Fruit fly (Drosophila melanogaster): ENCODE results near the gene CG32112.

The CG32112 gene

dm6 chr3L:12701335-12701734 is 40.2 kb upstream of the CG32112 start (continued):
- TF ChIP-seq Hsf (GFP tag; optimal IDR thresholded peaks at IDR 0.05) (no peak), dmrt11E (tag; optimal IDR thresholded peaks at IDR 0.05) (peak; percentile 33), tap (tag; optimal IDR thresholded peaks at IDR 0.05) (no peak), fd64A (GFP tag; optimal IDR thresholded peaks at IDR 0.05) (no peak), bcd (GFP tag; optimal IDR thresholded peaks at IDR 0.05) (no peak), Lhr (GFP tag; optimal IDR thresholded peaks at IDR 0.05) (no peak), CG10267 (tag; optimal IDR thresholded peaks at IDR 0.05) (no peak), gem (tag; optimal IDR thresholded peaks at IDR 0.05) (peak; percentile 28), CG13894 (tag; optimal IDR thresholded peaks at IDR 0.05) (no peak), nmo (GFP tag; optimal IDR thresholded peaks at IDR 0.05) (peak; percentile 27), NFAT (GFP tag; IDR thresholded peaks at IDR 0.05) (no peak), zen (tag; optimal IDR thresholded peaks at IDR 0.05) (no peak), D19A (tag; optimal IDR thresholded peaks at IDR 0.05) (no peak), sc (optimal IDR thresholded peaks at IDR 0.05) (no peak), sc (GFP tag; optimal IDR thresholded peaks at IDR 0.05) (no peak), CG12391 (tag; optimal IDR thresholded peaks at IDR 0.05) (peak; percentile 29), CG34422 (GFP tag; IDR thresholded peaks at IDR 0.05) (no peak), CG10654 (GFP tag; optimal IDR thresholded peaks at IDR 0.05) (no peak), CG18262 (tag; optimal IDR thresholded peaks at IDR 0.05) (peak; percentile 39), CG10543 (GFP tag; optimal IDR thresholded peaks at IDR 0.05) (no peak), nerfin-2 (GFP tag; IDR thresholded peaks at IDR 0.05; ENCODE audit: partially characterized antibody) (no peak), CG7372 (GFP tag; IDR thresholded peaks at IDR 0.05) (no peak), Sox102F (GFP tag; optimal IDR thresholded peaks at IDR 0.05) (peak; percentile 10), CG14441 (GFP tag; IDR thresholded peaks at IDR 0.05) (no peak), CG15514 (GFP tag; optimal IDR thresholded peaks at IDR 0.05) (no peak), row (GFP tag; IDR thresholded peaks at IDR 0.05) (peak; percentile 25; the same call in 1 of the 3 replicates), CG4730 (GFP tag; IDR thresholded peaks at IDR 0.05) (no peak), abd-A (tag; optimal IDR thresholded peaks at IDR 0.05) (no peak), tll (GFP tag; optimal IDR thresholded peaks at IDR 0.05) (no peak), seq (GFP tag; IDR thresholded peaks at IDR 0.05) (no peak), CG8388 (GFP tag; optimal IDR thresholded peaks at IDR 0.05) (no peak), Abd-B (GFP tag; optimal IDR thresholded peaks at IDR 0.05) (no peak), Xbp1 (GFP tag; optimal IDR thresholded peaks at IDR 0.05) (peak; percentile 3), CG7839 (tag; optimal IDR thresholded peaks at IDR 0.05) (peak; percentile 0), z (GFP tag; IDR thresholded peaks at IDR 0.05) (no peak), CG10209 (GFP tag; optimal IDR thresholded peaks at IDR 0.05) (no peak), CG3726 (GFP tag; IDR thresholded peaks at IDR 0.05) (no peak), Bteb2 (GFP tag; optimal IDR thresholded peaks at IDR 0.05) (no peak), Ada2b (GFP tag; IDR thresholded peaks at IDR 0.05) (no peak), unpg (GFP tag; optimal IDR thresholded peaks at IDR 0.05) (no peak), onecut (GFP tag; IDR thresholded peaks at IDR 0.05) (no peak), Sry-δ (GFP tag; optimal IDR thresholded peaks at IDR 0.05) (no peak), sens (GFP tag) (peak; percentile 17), CG3847 (GFP tag; IDR thresholded peaks at IDR 0.05) (no peak), lola (GFP tag; optimal IDR thresholded peaks at IDR 0.05) (peak in 1 of 3 experiments; percentile 12), Eip74EF (GFP tag; optimal IDR thresholded peaks at IDR 0.05) (no peak), ato (GFP tag; IDR thresholded peaks at IDR 0.05; ENCODE audit: partially characterized antibody) (no peak), lmd (GFP tag; IDR thresholded peaks at IDR 0.05) (no peak), CG8281 (tag; optimal IDR thresholded peaks at IDR 0.05) (no peak), usp (GFP tag; optimal IDR thresholded peaks at IDR 0.05) (no peak), CG1233 (GFP tag; optimal IDR thresholded peaks at IDR 0.05) (no peak)
